Worm (Caenorhabditis elegans) whole organism, L4 larva: Measurements from ENCODE around the gene T10B10.8.

ENCODE experiments used
- F26F4.8 ChIP-seq: fragments of 200-800 bp; sonication (Bioruptor generic); conservative IDR thresholded peaks from 2 replicates; pipeline ENCODE4 v1.3.6; 2022; ENCODE audit warnings: missing genetic modification characterization, missing compliant biosample characterization
- F37D6.2 ChIP-seq: sonication (generic microtip); optimal IDR thresholded peaks from 2 replicates; lab custom pipeline; 2016; ENCODE audit warnings: mild to moderate bottlenecking, missing genetic modification characterization, missing compliant biosample characterization
- R02D3.7 ChIP-seq: fragments of 150-350 bp; sonication (generic microtip); optimal IDR thresholded peaks from 3 replicates; lab custom pipeline; 2014; ENCODE audit warnings: missing biosample characterization, missing genetic modification characterization
- T26A8.4 ChIP-seq: fragments of 200-800 bp; sonication (Bioruptor generic); IDR thresholded peaks from 2 replicates; pipeline ENCODE4 v1.3.6; 2022; ENCODE audit warnings: missing genetic modification characterization, missing compliant biosample characterization
- Y75B8A.6 ChIP-seq: fragments of 200-800 bp; sonication (Bioruptor generic); IDR thresholded peaks from 2 replicates; pipeline ENCODE4 v1.3.6; 2022; ENCODE audit warnings: missing genetic modification reagents, missing genetic modification characterization, missing compliant biosample characterization
- ZK337.2 ChIP-seq: fragments of 200-800 bp; sonication (Bioruptor generic); IDR thresholded peaks from 2 replicates; pipeline ENCODE4 v1.3.6; 2022; ENCODE audit warnings: missing genetic modification reagents, missing genetic modification characterization, missing compliant biosample characterization
- ZK546.5 ChIP-seq, 2 experiments: sonication (generic microtip); optimal IDR thresholded peaks; 2 replicates each; lab custom pipeline; 2017; ENCODE audit warnings: missing biosample characterization in 2 of 2, missing genetic modification characterization in 2 of 2
- arid-1 ChIP-seq: fragments of 200-800 bp; sonication (Bioruptor generic); conservative IDR thresholded peaks from 2 replicates; pipeline ENCODE4 v1.3.6; 2022; ENCODE audit warnings: missing genetic modification reagents, missing genetic modification characterization, missing compliant biosample characterization
- attf-4 ChIP-seq: sonication (generic microtip); optimal IDR thresholded peaks from 3 replicates; lab custom pipeline; 2017; ENCODE audit warnings: missing biosample characterization, missing genetic modification characterization
- ceh-20 ChIP-seq: fragments of 200-800 bp; sonication (Bioruptor generic); IDR thresholded peaks from 2 replicates; pipeline ENCODE4 v1.3.6; 2022; ENCODE audit warnings: missing genetic modification reagents, missing genetic modification characterization, missing compliant biosample characterization
- ceh-28 ChIP-seq: fragments of 150-350 bp; optimal IDR thresholded peaks from 2 replicates; lab custom pipeline; 2014; ENCODE audit warnings: missing biosample characterization, missing genetic modification reagents, missing genetic modification characterization
- ceh-32 ChIP-seq: sonication (generic microtip); optimal IDR thresholded peaks from 2 replicates; lab custom pipeline; 2016; ENCODE audit warnings: mild to moderate bottlenecking, missing genetic modification characterization, missing compliant biosample characterization; ENCODE audit not compliant: poor library complexity
- ceh-44 ChIP-seq: fragments of 200-800 bp; sonication (Bioruptor generic); IDR thresholded peaks from 2 replicates; pipeline ENCODE4 v1.3.6; 2022; ENCODE audit warnings: missing genetic modification reagents, missing genetic modification characterization, missing compliant biosample characterization
- ceh-62 ChIP-seq: sonication (generic microtip); optimal IDR thresholded peaks from 2 replicates; lab custom pipeline; 2017; ENCODE audit warnings: missing biosample characterization, missing genetic modification characterization
- ces-1 ChIP-seq: fragments of 150-350 bp; sonication (generic microtip); optimal IDR thresholded peaks from 4 replicates; lab custom pipeline; 2014; ENCODE audit warnings: missing biosample characterization, missing genetic modification reagents, missing genetic modification characterization
- daf-16 ChIP-seq, 3 experiments: sonication (generic microtip); optimal IDR thresholded peaks; 2 replicates each; lab custom pipeline; 2016 to 2017; ENCODE audit warnings: missing genetic modification characterization in 3 of 3, missing genetic modification reagents in 3 of 3, mild to moderate bottlenecking in 2 of 3, missing compliant biosample characterization in 2 of 3, missing biosample characterization in 1 of 3, moderate library complexity in 1 of 3
- dmd-8 ChIP-seq: fragments of 200-800 bp; sonication (Bioruptor generic); IDR thresholded peaks from 2 replicates; pipeline ENCODE4 v1.3.6; 2022; ENCODE audit warnings: missing genetic modification characterization, missing compliant biosample characterization
- dpl-1 ChIP-seq: fragments of 150-350 bp; optimal IDR thresholded peaks from 2 replicates; lab custom pipeline; 2014; ENCODE audit warnings: missing biosample characterization, missing genetic modification reagents, missing genetic modification characterization
- hlh-11 ChIP-seq: fragments of 200-800 bp; sonication (Bioruptor generic); optimal IDR thresholded peaks from 2 replicates; lab custom pipeline; 2018; ENCODE audit warnings: mild to moderate bottlenecking, missing genetic modification characterization, missing compliant biosample characterization
- hmg-1.1 ChIP-seq: fragments of 200-800 bp; sonication (Bioruptor generic); IDR thresholded peaks from 2 replicates; pipeline ENCODE4 v1.3.6; 2022; ENCODE audit warnings: missing genetic modification reagents, missing genetic modification characterization, missing compliant biosample characterization
- jun-1 ChIP-seq: fragments of 150-350 bp; optimal IDR thresholded peaks from 2 replicates; lab custom pipeline; 2014; ENCODE audit warnings: missing biosample characterization, missing genetic modification reagents, missing genetic modification characterization
- lim-7 ChIP-seq: fragments of 200-800 bp; sonication (Bioruptor generic); IDR thresholded peaks from 2 replicates; pipeline ENCODE4 v1.3.6; 2022; ENCODE audit warnings: missing genetic modification characterization, missing compliant biosample characterization
- lin-1 ChIP-seq: fragments of 200-800 bp; sonication (Bioruptor generic); IDR thresholded peaks from 2 replicates; pipeline ENCODE4 v1.3.6; 2022; ENCODE audit warnings: missing genetic modification reagents, missing genetic modification characterization, missing compliant biosample characterization
- lin-15B ChIP-seq: fragments of 150-350 bp; sonication (generic microtip); optimal IDR thresholded peaks from 3 replicates; lab custom pipeline; 2014; ENCODE audit warnings: missing biosample characterization, missing genetic modification characterization
- lin-29 ChIP-seq: fragments of 200-800 bp; sonication (Bioruptor generic); IDR thresholded peaks from 2 replicates; pipeline ENCODE4 v1.3.6; 2022; ENCODE audit warnings: missing genetic modification reagents, missing genetic modification characterization, missing compliant biosample characterization
- lir-3 ChIP-seq: sonication (generic microtip); optimal IDR thresholded peaks from 2 replicates; lab custom pipeline; 2016; ENCODE audit warnings: mild to moderate bottlenecking, missing genetic modification characterization, missing compliant biosample characterization
- lsy-2 ChIP-seq, 2 experiments: fragments of 150-350 bp in 1 of 2; sonication (generic microtip) in 1 of 2; optimal IDR thresholded peaks; 2 replicates each; lab custom pipeline; 2014 to 2017; ENCODE audit warnings: missing biosample characterization in 2 of 2, missing genetic modification characterization in 2 of 2
- madf-9 ChIP-seq: fragments of 200-800 bp; sonication (Bioruptor generic); conservative IDR thresholded peaks from 2 replicates; pipeline ENCODE4 v1.3.6; 2022; ENCODE audit warnings: missing genetic modification reagents, missing genetic modification characterization, missing compliant biosample characterization
- mdl-1 ChIP-seq, 2 experiments: fragments of 150-350 bp in 1 of 2; sonication (generic microtip) in 1 of 2; optimal IDR thresholded peaks; 2 replicates each; lab custom pipeline; 2014 to 2017; ENCODE audit warnings: missing biosample characterization in 2 of 2, missing genetic modification characterization in 2 of 2
- mdt-29 ChIP-seq: fragments of 200-800 bp; sonication (Bioruptor generic); IDR thresholded peaks from 2 replicates; pipeline ENCODE4 v1.3.6; 2022; ENCODE audit warnings: missing genetic modification reagents, missing genetic modification characterization, missing compliant biosample characterization
- mes-2 ChIP-seq: sonication (generic microtip); optimal IDR thresholded peaks from 2 replicates; lab custom pipeline; 2016; ENCODE audit warnings: missing genotype, mild to moderate bottlenecking, missing genetic modification characterization, missing compliant biosample characterization; ENCODE audit not compliant: poor library complexity, severe bottlenecking
- nhr-10 ChIP-seq: fragments of 150-350 bp; optimal IDR thresholded peaks from 2 replicates; lab custom pipeline; 2014; ENCODE audit warnings: missing biosample characterization, missing genetic modification characterization
- nhr-11 ChIP-seq: fragments of 150-350 bp; optimal IDR thresholded peaks from 2 replicates; lab custom pipeline; 2014; ENCODE audit warnings: missing biosample characterization, missing genetic modification characterization
- nhr-111 ChIP-seq: fragments of 200-800 bp; sonication (Bioruptor generic); optimal IDR thresholded peaks from 2 replicates; lab custom pipeline; 2018; ENCODE audit warnings: mild to moderate bottlenecking, missing genetic modification characterization, missing compliant biosample characterization
- nhr-237 ChIP-seq: sonication (generic microtip); optimal IDR thresholded peaks from 2 replicates; lab custom pipeline; 2017; ENCODE audit warnings: missing biosample characterization, missing genetic modification characterization
- nhr-41 ChIP-seq: fragments of 200-800 bp; sonication (Bioruptor generic); IDR thresholded peaks from 2 replicates; pipeline ENCODE4 v1.3.6; 2022; ENCODE audit warnings: missing genetic modification reagents, missing genetic modification characterization, missing compliant biosample characterization
- nhr-42 ChIP-seq: fragments of 200-800 bp; sonication (Bioruptor generic); IDR thresholded peaks from 2 replicates; pipeline ENCODE4 v1.3.6; 2022; ENCODE audit warnings: missing genetic modification characterization, missing compliant biosample characterization
- nhr-48 ChIP-seq: sonication (generic microtip); optimal IDR thresholded peaks from 2 replicates; lab custom pipeline; 2016; ENCODE audit warnings: mild to moderate bottlenecking, missing genetic modification characterization, missing compliant biosample characterization
- nhr-6 ChIP-seq: fragments of 150-350 bp; optimal IDR thresholded peaks from 2 replicates; lab custom pipeline; 2014; ENCODE audit warnings: missing biosample characterization, missing genetic modification characterization
- nhr-76 ChIP-seq: fragments of 150-350 bp; optimal IDR thresholded peaks from 2 replicates; lab custom pipeline; 2014; ENCODE audit warnings: missing biosample characterization, missing genetic modification characterization
- php-3 ChIP-seq: fragments of 200-800 bp; sonication (Bioruptor generic); IDR thresholded peaks from 2 replicates; pipeline ENCODE4 v1.3.6; 2022; ENCODE audit warnings: missing genetic modification reagents, missing genetic modification characterization, missing compliant biosample characterization
- pqm-1 ChIP-seq: sonication (generic microtip); optimal IDR thresholded peaks from 2 replicates; lab custom pipeline; 2017; ENCODE audit warnings: missing biosample characterization, missing genetic modification characterization
- sdz-12 ChIP-seq: fragments of 200-800 bp; sonication (Bioruptor generic); optimal IDR thresholded peaks from 2 replicates; lab custom pipeline; 2018; ENCODE audit warnings: mild to moderate bottlenecking, missing genetic modification characterization, missing compliant biosample characterization
- set-16 ChIP-seq: fragments of 200-800 bp; sonication (Bioruptor generic); IDR thresholded peaks from 2 replicates; pipeline ENCODE4 v1.3.6; 2022; ENCODE audit warnings: missing genetic modification reagents, missing genetic modification characterization, missing compliant biosample characterization
- skn-1 ChIP-seq: fragments of 150-350 bp; optimal IDR thresholded peaks from 2 replicates; lab custom pipeline; 2014; ENCODE audit warnings: missing biosample characterization, missing genetic modification characterization
- snpc-1.2 ChIP-seq: fragments of 200-800 bp; sonication (Bioruptor generic); IDR thresholded peaks from 2 replicates; pipeline ENCODE4 v1.3.6; 2022; ENCODE audit warnings: missing genetic modification reagents, missing genetic modification characterization, missing compliant biosample characterization
- spr-1 ChIP-seq: sonication (generic microtip); optimal IDR thresholded peaks from 2 replicates; lab custom pipeline; 2016; ENCODE audit warnings: mild to moderate bottlenecking, missing genetic modification characterization, missing compliant biosample characterization
- spr-3 ChIP-seq: fragments of 200-800 bp; sonication (Bioruptor generic); optimal IDR thresholded peaks from 2 replicates; lab custom pipeline; 2018; ENCODE audit warnings: mild to moderate bottlenecking, missing genetic modification characterization, missing compliant biosample characterization
- unc-130 ChIP-seq: sonication (generic microtip); optimal IDR thresholded peaks from 2 replicates; lab custom pipeline; 2016; ENCODE audit warnings: missing genetic modification reagents, missing genetic modification characterization, missing compliant biosample characterization
- unc-39 ChIP-seq: sonication (generic microtip); optimal IDR thresholded peaks from 2 replicates; lab custom pipeline; 2017; ENCODE audit warnings: missing biosample characterization, missing genetic modification characterization
- zip-11 ChIP-seq: fragments of 200-800 bp; sonication (Bioruptor generic); IDR thresholded peaks from 2 replicates; pipeline ENCODE4 v1.3.6; 2022; ENCODE audit warnings: missing genetic modification characterization, missing compliant biosample characterization

T10B10.8 gene

ce11 chrX:15188986-15189675 is 23.1 kb upstream of the T10B10.8 start (continued):
- TF ChIP-seq nhr-6 (tag; lab: Kevin White, UChicago) (no peak), snpc-1.2 (no peak), mdt-29 (no peak), nhr-11 (peak; percentile 17), dmd-8 (GFP tag; lab: Robert Waterston, UW) (no peak), skn-1 (tag; lab: Kevin White, UChicago) (no peak), nhr-10 (tag; lab: Kevin White, UChicago) (no peak), sdz-12 (GFP tag; lab: Kevin White, UChicago) (no peak), lir-3 (tag; lab: Kevin White, UChicago) (no peak), jun-1 (tag; lab: Kevin White, UChicago) (no peak), lsy-2 (tag; optimal IDR thresholded peaks at IDR 0.05; lab: Kevin White, UChicago) (peak; percentile 17 to 30), ces-1 (GFP tag; lab: Kevin White, UChicago) (no peak), dpl-1 (GFP tag; lab: Kevin White, UChicago) (no peak), arid-1 (GFP tag; lab: Robert Waterston, UW) (no peak), ceh-62 (no peak), Y75B8A.6 (GFP tag; lab: Robert Waterston, UW) (no peak), attf-4 (tag; lab: Kevin White, UChicago) (no peak), nhr-237 (tag; lab: Kevin White, UChicago) (no peak), lim-7 (GFP tag; lab: Robert Waterston, UW) (peak; percentile 37; the same call in 1 of the 2 replicates), spr-3 (no peak), nhr-41 (GFP tag; lab: Robert Waterston, UW) (no peak), lin-15B (tag; lab: Kevin White, UChicago) (no peak), ceh-20 (GFP tag; lab: Robert Waterston, UW) (peak; percentile 66; the same call in 1 of the 2 replicates), lin-29 (GFP tag; lab: Robert Waterston, UW) (no peak), pqm-1 (tag; lab: Kevin White, UChicago) (no peak), nhr-111 (no peak), ZK337.2 (GFP tag; lab: Robert Waterston, UW) (no peak), nhr-76 (no peak), nhr-42 (no peak), set-16 (peak; percentile 76), zip-11 (GFP tag; lab: Robert Waterston, UW) (no peak), ceh-44 (no peak), hmg-1.1 (GFP tag; lab: Robert Waterston, UW) (peak; percentile 73), R02D3.7 (tag; lab: Kevin White, UChicago) (no peak), unc-39 (tag; lab: Kevin White, UChicago) (no peak), lin-1 (GFP tag; lab: Robert Waterston, UW) (no peak), unc-130 (GFP tag; lab: Kevin White, UChicago) (no peak), F37D6.2 (tag; lab: Kevin White, UChicago) (peak; percentile 64), hlh-11 (peak; percentile 78), mdl-1 (tag; optimal IDR thresholded peaks at IDR 0.05; lab: Kevin White, UChicago) (peak in 1 of 2 experiments; percentile 21), ceh-32 (tag; lab: Kevin White, UChicago) (peak; percentile 60), php-3 (no peak), madf-9 (GFP tag; lab: Robert Waterston, UW) (no peak), T26A8.4 (no peak), F26F4.8 (GFP tag; lab: Robert Waterston, UW) (no peak), ZK546.5 (tag; optimal IDR thresholded peaks at IDR 0.05; lab: Kevin White, UChicago) (no peak), daf-16 (GFP tag; optimal IDR thresholded peaks at IDR 0.05; lab: Kevin White, UChicago) (peak in 1 of 2 experiments; percentile 53), daf-16 (tag; optimal IDR thresholded peaks at IDR 0.05; lab: Kevin White, UChicago) (no peak), ceh-28 (tag; lab: Kevin White, UChicago) (peak; percentile 4), nhr-48 (tag; lab: Kevin White, UChicago) (peak; percentile 32), mes-2 (peak; percentile 33), spr-1 (tag; lab: Kevin White, UChicago) (peak; percentile 5)
